Fruit fly (Drosophila melanogaster) whole organism, adult: Measurements from ENCODE around the gene Kua.

ENCODE experiments used
- CG12768 ChIP-seq: fragments of 200-800 bp; sonication (Bioruptor generic); optimal IDR thresholded peaks from 2 replicates; lab custom pipeline; 2017; ENCODE audit warnings: missing biosample characterization, missing genetic modification characterization, mild to moderate bottlenecking, moderate library complexity, missing genetic modification reagents
- CG14711 ChIP-seq: fragments of 200-800 bp; sonication (Bioruptor generic); optimal IDR thresholded peaks from 2 replicates; lab custom pipeline; 2018; ENCODE audit warnings: missing biosample characterization, mild to moderate bottlenecking, missing genetic modification characterization, moderate library complexity
- CG33017 ChIP-seq: fragments of 200-800 bp; sonication (Bioruptor generic); optimal IDR thresholded peaks from 2 replicates; lab custom pipeline; 2018; ENCODE audit warnings: missing biosample characterization, mild to moderate bottlenecking, missing genetic modification characterization, moderate library complexity
- CG7045 ChIP-seq: fragments of 200-800 bp; sonication (Bioruptor generic); optimal IDR thresholded peaks from 2 replicates; lab custom pipeline; 2017; ENCODE audit warnings: missing biosample characterization, mild to moderate bottlenecking, missing genetic modification characterization
- CG7101 ChIP-seq: fragments of 200-800 bp; sonication (Bioruptor generic); optimal IDR thresholded peaks from 2 replicates; lab custom pipeline; 2018; ENCODE audit warnings: missing biosample characterization, mild to moderate bottlenecking, missing genetic modification characterization, moderate library complexity
- Crg-1 ChIP-seq: fragments of 200-800 bp; sonication (Bioruptor generic); optimal IDR thresholded peaks from 2 replicates; lab custom pipeline; 2016; ENCODE audit warnings: missing biosample characterization, missing genetic modification characterization
- Hr96 ChIP-seq: fragments of 200-800 bp; sonication (Bioruptor generic); optimal IDR thresholded peaks from 2 replicates; lab custom pipeline; 2016; ENCODE audit warnings: missing biosample characterization, missing genetic modification characterization
- Mnt ChIP-seq: fragments of 200-800 bp; sonication (Bioruptor generic); optimal IDR thresholded peaks from 2 replicates; lab custom pipeline; 2016; ENCODE audit warnings: missing biosample characterization, mild to moderate bottlenecking, missing genetic modification characterization
- kay ChIP-seq: fragments of 200-800 bp; sonication (Bioruptor generic); peaks from one replicate; lab custom pipeline; 2016; ENCODE audit warnings: missing biosample characterization, missing genetic modification characterization, borderline replicate concordance
- ovo ChIP-seq: fragments of 200-800 bp; sonication (Bioruptor generic); optimal IDR thresholded peaks from 2 replicates; lab custom pipeline; 2016; ENCODE audit warnings: missing biosample characterization, missing genetic modification characterization
- pad ChIP-seq: fragments of 200-800 bp; sonication (Bioruptor generic); optimal IDR thresholded peaks from 3 replicates; lab custom pipeline; 2017; ENCODE audit warnings: missing biosample characterization, missing genetic modification characterization, mild to moderate bottlenecking, moderate library complexity, missing genetic modification reagents

DNA sequence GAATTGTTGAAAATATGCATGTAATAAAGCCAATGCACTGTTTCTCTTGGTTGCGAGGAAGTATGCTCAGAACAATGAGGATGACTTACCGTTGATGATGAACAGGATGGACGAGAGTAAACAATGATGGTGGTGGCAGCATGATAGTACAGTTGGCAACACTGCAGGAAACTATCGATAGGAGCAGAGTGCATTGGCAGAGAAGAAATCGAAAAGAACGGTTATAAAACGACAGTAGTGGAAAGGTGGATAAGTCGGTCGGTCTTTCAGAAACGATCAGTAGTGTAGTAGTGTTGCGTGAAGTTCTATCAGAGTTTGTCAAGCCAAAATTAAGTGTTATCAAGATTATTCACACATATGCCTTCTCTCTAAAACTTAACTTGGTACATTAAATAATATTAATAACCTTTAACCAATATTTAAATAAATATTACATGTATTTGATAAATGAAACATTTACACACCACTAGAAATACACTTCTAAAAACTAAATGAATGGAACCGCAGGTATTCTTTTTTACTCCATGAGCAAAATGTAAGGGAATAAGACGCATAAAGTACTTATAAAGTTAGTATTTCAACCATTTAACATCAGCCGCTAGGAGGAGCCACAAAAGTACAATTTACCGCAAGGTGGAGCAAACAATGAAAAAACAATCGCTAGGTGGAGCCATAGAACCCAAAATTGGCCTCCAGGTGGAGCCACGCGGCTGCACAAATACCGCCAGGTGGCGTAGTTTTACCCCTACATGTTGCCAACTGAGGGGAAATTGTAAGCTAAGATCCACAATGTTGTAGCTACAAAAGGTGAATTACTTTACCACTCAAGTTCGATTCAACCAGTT is 23.2 kb downstream of the Kua start:
- TF ChIP-seq CG14711 (tag; lab: Kevin White, UChicago) (peak; percentile 40), CG7045 (GFP tag; lab: Kevin White, UChicago) (peak; percentile 69), CG33017 (tag; lab: Kevin White, UChicago) (peak; percentile 35), Crg-1 (GFP tag; lab: Kevin White, UChicago) (peak; percentile 74), pad (GFP tag; lab: Kevin White, UChicago) (peak; percentile 100), CG7101 (tag; lab: Kevin White, UChicago) (peak; percentile 69), ovo (GFP tag; lab: Kevin White, UChicago) (peak; percentile 60), CG12768 (GFP tag; lab: Kevin White, UChicago) (no peak), Mnt (GFP tag; lab: Kevin White, UChicago) (peak; percentile 68), kay (GFP tag; lab: Kevin White, UChicago) (no peak), Hr96 (peak; percentile 82)
